Fruit fly (Drosophila melanogaster) whole organism, embryonic: ENCODE measurements around the gene RpS29.
A peak's percentile ranks its signal among the peaks of the same experiment; 100 is the strongest.

Source experiments
- Abd-B ChIP-seq: fragments of 200-800 bp; sonication (Bioruptor generic); optimal IDR thresholded peaks from 2 replicates; lab custom pipeline; 2018; ENCODE audit warnings: missing biosample characterization, mild to moderate bottlenecking, missing genetic modification characterization, moderate library complexity
- Adf1 ChIP-seq: fragments of 200-800 bp; sonication (Bioruptor generic); IDR thresholded peaks from 2 replicates; pipeline ENCODE4 v1.3.6; 2022; ENCODE audit warnings: missing biosample characterization, missing genetic modification characterization
- BtbVII ChIP-seq: fragments of 200-800 bp; sonication (Bioruptor generic); optimal IDR thresholded peaks from 3 replicates; lab custom pipeline; 2017; ENCODE audit warnings: missing biosample characterization, mild to moderate bottlenecking, missing genetic modification characterization
- CG10366 ChIP-seq: fragments of 200-800 bp; sonication (Bioruptor generic); IDR thresholded peaks from 2 replicates; pipeline ENCODE4 v1.3.6; 2022; ENCODE audit warnings: missing biosample characterization, missing genetic modification characterization
- CG10654 ChIP-seq: fragments of 200-800 bp; sonication (Bioruptor generic); optimal IDR thresholded peaks from 2 replicates; lab custom pipeline; 2016; ENCODE audit warnings: missing biosample characterization, missing genetic modification characterization
- CG10959 ChIP-seq: fragments of 200-800 bp; sonication (Bioruptor generic); IDR thresholded peaks from 2 replicates; pipeline ENCODE4 v1.3.6; 2022; ENCODE audit warnings: missing biosample characterization, missing genetic modification characterization
- CG11695 ChIP-seq: fragments of 200-800 bp; sonication (Bioruptor generic); IDR thresholded peaks from 3 replicates; pipeline ENCODE4 v1.3.6; 2022; ENCODE audit warnings: missing biosample characterization, missing genetic modification characterization
- CG11723 ChIP-seq: fragments of 200-800 bp; sonication (Bioruptor generic); optimal IDR thresholded peaks from 2 replicates; lab custom pipeline; 2017; ENCODE audit warnings: missing biosample characterization, mild to moderate bottlenecking, missing genetic modification characterization
- CG12104 ChIP-seq: fragments of 200-800 bp; sonication (Bioruptor generic); optimal IDR thresholded peaks from 3 replicates; lab custom pipeline; 2016; ENCODE audit warnings: missing biosample characterization, missing genetic modification characterization
- CG12155 ChIP-seq: fragments of 200-800 bp; sonication (Bioruptor generic); optimal IDR thresholded peaks from 3 replicates; lab custom pipeline; 2016; ENCODE audit warnings: missing biosample characterization, missing genetic modification characterization
- CG12219 ChIP-seq: fragments of 200-800 bp; sonication (Bioruptor generic); optimal IDR thresholded peaks from 3 replicates; lab custom pipeline; 2018; ENCODE audit warnings: missing biosample characterization, mild to moderate bottlenecking, missing genetic modification characterization
- CG12299 ChIP-seq: fragments of 200-800 bp; sonication (Bioruptor generic); optimal IDR thresholded peaks from 2 replicates; lab custom pipeline; 2018; ENCODE audit warnings: missing biosample characterization, mild to moderate bottlenecking, missing genetic modification characterization
- CG13287 ChIP-seq: fragments of 200-800 bp; sonication (Bioruptor generic); IDR thresholded peaks from 2 replicates; pipeline ENCODE4 v1.3.6; 2022; ENCODE audit warnings: missing biosample characterization, missing genetic modification characterization; ENCODE audit not compliant: partially characterized antibody
- CG13296 ChIP-seq: fragments of 200-800 bp; sonication (Bioruptor generic); optimal IDR thresholded peaks from 3 replicates; lab custom pipeline; 2018; ENCODE audit warnings: missing biosample characterization, mild to moderate bottlenecking, missing genetic modification characterization
- CG14014 ChIP-seq: fragments of 200-800 bp; sonication (Bioruptor generic); IDR thresholded peaks from 2 replicates; pipeline ENCODE4 v1.3.6; 2022; ENCODE audit warnings: missing biosample characterization, missing genetic modification characterization
- CG15073 ChIP-seq: fragments of 200-800 bp; sonication (Bioruptor generic); optimal IDR thresholded peaks from 2 replicates; lab custom pipeline; 2016; ENCODE audit warnings: missing biosample characterization, missing genetic modification characterization
- CG17568 ChIP-seq: fragments of 200-800 bp; sonication (Bioruptor generic); optimal IDR thresholded peaks from 2 replicates; lab custom pipeline; 2018; ENCODE audit warnings: missing biosample characterization, mild to moderate bottlenecking, missing genetic modification characterization, moderate library complexity
- CG17802 ChIP-seq: fragments of 200-800 bp; sonication (Bioruptor generic); optimal IDR thresholded peaks from 2 replicates; lab custom pipeline; 2018; ENCODE audit warnings: missing biosample characterization, mild to moderate bottlenecking, missing genetic modification characterization, moderate library complexity
- CG17912 ChIP-seq: fragments of 200-800 bp; sonication (Bioruptor generic); optimal IDR thresholded peaks from 2 replicates; lab custom pipeline; 2018; ENCODE audit warnings: missing biosample characterization, mild to moderate bottlenecking, missing genetic modification characterization
- CG3281 ChIP-seq: fragments of 200-800 bp; sonication (Bioruptor generic); optimal IDR thresholded peaks from 3 replicates; lab custom pipeline; 2017; ENCODE audit warnings: missing biosample characterization, mild to moderate bottlenecking, missing genetic modification characterization
- CG3407 ChIP-seq: fragments of 200-800 bp; sonication (Bioruptor generic); optimal IDR thresholded peaks from 2 replicates; lab custom pipeline; 2018; ENCODE audit warnings: missing biosample characterization, mild to moderate bottlenecking, missing genetic modification characterization
- CG6683 ChIP-seq: fragments of 200-800 bp; sonication (Bioruptor generic); optimal IDR thresholded peaks from 2 replicates; lab custom pipeline; 2017; ENCODE audit warnings: missing biosample characterization, mild to moderate bottlenecking, missing genetic modification characterization, missing genetic modification reagents
- CG6813 ChIP-seq: fragments of 200-800 bp; sonication (Bioruptor generic); optimal IDR thresholded peaks from 2 replicates; lab custom pipeline; 2017; ENCODE audit warnings: missing biosample characterization, missing genetic modification characterization, mild to moderate bottlenecking, moderate library complexity, missing genetic modification reagents
- CG7271 ChIP-seq: fragments of 200-800 bp; sonication (Bioruptor generic); optimal IDR thresholded peaks from 2 replicates; lab custom pipeline; 2018; ENCODE audit warnings: missing biosample characterization, mild to moderate bottlenecking, missing genetic modification characterization, moderate library complexity
- CG9797 ChIP-seq: fragments of 200-800 bp; sonication (Bioruptor generic); optimal IDR thresholded peaks from 3 replicates; lab custom pipeline; 2018; ENCODE audit warnings: missing biosample characterization, mild to moderate bottlenecking, missing genetic modification characterization
- CG9932 ChIP-seq: fragments of 200-800 bp; sonication (Bioruptor generic); IDR thresholded peaks from 2 replicates; pipeline ENCODE4 v1.3.6; 2022; ENCODE audit warnings: missing biosample characterization, missing genetic modification characterization
- E2f1 ChIP-seq: fragments of 200-800 bp; sonication (Bioruptor generic); IDR thresholded peaks from 2 replicates; pipeline ENCODE4 v1.3.6; 2022; ENCODE audit warnings: missing biosample characterization, missing genetic modification characterization
- HLH4C ChIP-seq: fragments of 200-800 bp; sonication (Bioruptor generic); IDR thresholded peaks from 3 replicates; pipeline ENCODE4 v1.3.6; 2022; ENCODE audit warnings: missing biosample characterization, missing genetic modification characterization; ENCODE audit not compliant: partially characterized antibody
- Hr39 ChIP-seq: fragments of >200 bp; optimal IDR thresholded peaks from 2 replicates; lab custom pipeline; 2017
- Lhr ChIP-seq: fragments of 200-800 bp; sonication (Bioruptor generic); optimal IDR thresholded peaks from 3 replicates; lab custom pipeline; 2017; ENCODE audit warnings: mild to moderate bottlenecking, missing biosample characterization, missing genetic modification reagents, missing genetic modification characterization
- MBD-R2 ChIP-seq: fragments of 200-800 bp; sonication (Bioruptor generic); IDR thresholded peaks from 2 replicates; pipeline ENCODE4 v1.3.6; 2022; ENCODE audit warnings: missing biosample characterization, missing genetic modification characterization
- MTF-1 ChIP-seq: fragments of 200-800 bp; sonication (Bioruptor generic); optimal IDR thresholded peaks from 2 replicates; lab custom pipeline; 2018; ENCODE audit warnings: missing biosample characterization, mild to moderate bottlenecking, missing genetic modification characterization, borderline replicate concordance
- NC2α ChIP-seq: fragments of 200-800 bp; sonication (Bioruptor generic); optimal IDR thresholded peaks from 2 replicates; lab custom pipeline; 2016; ENCODE audit warnings: missing biosample characterization, missing genetic modification characterization
- Oaz ChIP-seq: fragments of 200-800 bp; sonication (Bioruptor generic); IDR thresholded peaks from 2 replicates; pipeline ENCODE4 v1.3.6; 2022; ENCODE audit warnings: missing biosample characterization, missing genetic modification characterization
- Spps ChIP-seq: fragments of 200-800 bp; sonication (Bioruptor generic); optimal IDR thresholded peaks from 2 replicates; lab custom pipeline; 2018; ENCODE audit warnings: missing biosample characterization, mild to moderate bottlenecking, missing genetic modification characterization
- YL-1 ChIP-seq: fragments of 200-800 bp; sonication (Bioruptor generic); optimal IDR thresholded peaks from 3 replicates; lab custom pipeline; 2017; ENCODE audit warnings: missing biosample characterization, mild to moderate bottlenecking, missing genetic modification characterization
- abd-A ChIP-seq: fragments of 200-800 bp; sonication (Bioruptor generic); optimal IDR thresholded peaks from 3 replicates; lab custom pipeline; 2019; ENCODE audit warnings: missing biosample characterization, mild to moderate bottlenecking, missing genetic modification characterization, moderate library complexity
- bigmax ChIP-seq: fragments of 200-800 bp; sonication (Bioruptor generic); optimal IDR thresholded peaks from 2 replicates; lab custom pipeline; 2018; ENCODE audit warnings: missing biosample characterization, mild to moderate bottlenecking, missing genetic modification characterization
- chm ChIP-seq: fragments of 200-800 bp; sonication (Bioruptor generic); IDR thresholded peaks from 2 replicates; pipeline ENCODE4 v1.3.6; 2022; ENCODE audit warnings: missing biosample characterization, missing genetic modification characterization
- fru ChIP-seq: fragments of >200 bp; optimal IDR thresholded peaks from 2 replicates; lab custom pipeline; 2017
- fu2 ChIP-seq: fragments of 200-800 bp; sonication (Bioruptor generic); optimal IDR thresholded peaks from 2 replicates; lab custom pipeline; 2016; ENCODE audit warnings: missing biosample characterization, missing genetic modification characterization
- hth ChIP-seq: fragments of >200 bp; optimal IDR thresholded peaks from 2 replicates; lab custom pipeline; 2017; ENCODE audit warnings: inconsistent platforms
- inv ChIP-seq: fragments of 200-800 bp; sonication (Bioruptor generic); IDR thresholded peaks from 2 replicates; pipeline ENCODE4 v1.3.6; 2022; ENCODE audit warnings: missing biosample characterization, missing genetic modification characterization; ENCODE audit not compliant: partially characterized antibody
- kah ChIP-seq: fragments of 200-800 bp; sonication (Bioruptor generic); optimal IDR thresholded peaks from 2 replicates; lab custom pipeline; 2018; ENCODE audit warnings: missing biosample characterization, mild to moderate bottlenecking, missing genetic modification characterization
- klu ChIP-seq: fragments of 200-800 bp; sonication (Bioruptor generic); IDR thresholded peaks from 2 replicates; pipeline ENCODE4 v1.3.6; 2022; ENCODE audit warnings: missing biosample characterization, missing genetic modification characterization
- onecut ChIP-seq: fragments of 200-800 bp; sonication (Bioruptor generic); IDR thresholded peaks from 2 replicates; pipeline ENCODE4 v1.3.6; 2022; ENCODE audit warnings: missing biosample characterization, missing genetic modification characterization
- sima ChIP-seq: fragments of 200-800 bp; sonication (Bioruptor generic); optimal IDR thresholded peaks from 2 replicates; lab custom pipeline; 2016; ENCODE audit warnings: missing biosample characterization, missing genetic modification characterization
- sob ChIP-seq: fragments of 200-800 bp; sonication (Bioruptor generic); IDR thresholded peaks from 2 replicates; pipeline ENCODE4 v1.3.6; 2022; ENCODE audit warnings: missing biosample characterization, missing genetic modification characterization
- trem ChIP-seq: fragments of 200-800 bp; optimal IDR thresholded peaks from 3 replicates; lab custom pipeline; 2019; ENCODE audit warnings: missing biosample characterization, mild to moderate bottlenecking, missing genetic modification characterization, moderate library complexity
- vvl ChIP-seq: fragments of 200-800 bp; sonication (Bioruptor generic); IDR thresholded peaks from 2 replicates; pipeline ENCODE4 v1.3.6; 2022; ENCODE audit warnings: missing biosample characterization, missing genetic modification characterization

Gene RpS29

dm6 chr3R:9759360-9760191 lies 18.3 kb upstream of the RpS29 start, which contains the start of gene Mpi (continued):
- TF ChIP-seq Abd-B (GFP tag; lab: Kevin White, UChicago) (no peak), CG12104 (GFP tag; lab: Kevin White, UChicago) (no peak), Oaz (no peak), fru (lab: Kevin White, UChicago) (no peak), Adf1 (no peak), BtbVII (GFP tag; lab: Kevin White, UChicago) (no peak), vvl (GFP tag; lab: Robert Waterston, UW) (peak; percentile 53), CG15073 (GFP tag; lab: Kevin White, UChicago) (no peak), onecut (GFP tag; lab: Robert Waterston, UW) (no peak), CG12299 (tag; lab: Kevin White, UChicago) (peak; percentile 36), HLH4C (GFP tag; lab: Robert Waterston, UW) (no peak; the same call in 1 of the 3 replicates), klu (no peak), Hr39 (lab: Kevin White, UChicago) (no peak), CG17802 (tag; lab: Kevin White, UChicago) (peak; percentile 18), CG14014 (GFP tag; lab: Robert Waterston, UW) (0 out of 2 replicates have a peak, but pooled peaks have one; percentile 22), chm (GFP tag; lab: Robert Waterston, UW) (0 out of 2 replicates have a peak, but pooled peaks have one; percentile 14), CG17568 (no peak), CG9797 (peak; percentile 6), inv (GFP tag; lab: Robert Waterston, UW) (peak; percentile 44), CG6683 (no peak), sima (GFP tag; lab: Kevin White, UChicago) (no peak), bigmax (GFP tag; lab: Kevin White, UChicago) (peak; percentile 20), CG10654 (GFP tag; lab: Kevin White, UChicago) (no peak), CG13287 (GFP tag; lab: Robert Waterston, UW) (peak; percentile 69), CG12155 (GFP tag; lab: Kevin White, UChicago) (no peak), fu2 (GFP tag; lab: Kevin White, UChicago) (no peak), CG10959 (no peak), CG6813 (GFP tag; lab: Kevin White, UChicago) (no peak), CG10366 (GFP tag; lab: Robert Waterston, UW) (peak; percentile 13; the same call in 1 of the 2 replicates), CG11695 (no peak), abd-A (tag; lab: Kevin White, UChicago) (no peak), sob (GFP tag; lab: Robert Waterston, UW) (no peak), NC2α (GFP tag; lab: Kevin White, UChicago) (no peak), CG9932 (peak; percentile 36), kah (GFP tag; lab: Kevin White, UChicago) (no peak), YL-1 (GFP tag; lab: Kevin White, UChicago) (peak; percentile 88), E2f1 (GFP tag; lab: Robert Waterston, UW) (no peak), trem (tag; lab: Kevin White, UChicago) (peak; percentile 58), CG11723 (GFP tag; lab: Kevin White, UChicago) (no peak), Spps (tag; lab: Kevin White, UChicago) (no peak), MBD-R2 (GFP tag; lab: Robert Waterston, UW) (peak; percentile 73), MTF-1 (GFP tag; lab: Kevin White, UChicago) (no peak), CG17912 (GFP tag; lab: Kevin White, UChicago) (no peak), CG3407 (GFP tag; lab: Kevin White, UChicago) (no peak), hth (no peak), CG12219 (peak; percentile 11), CG13296 (GFP tag; lab: Kevin White, UChicago) (peak; percentile 29), CG7271 (no peak), CG3281 (GFP tag; lab: Kevin White, UChicago) (peak; percentile 33), Lhr (GFP tag; lab: Kevin White, UChicago) (no peak)
